Worm (Caenorhabditis elegans) whole organism, L4 larva: ENCODE data around the gene pars-1.

Experiments used
- D1046.2 ChIP-seq: fragments of 200-800 bp; sonication (Bioruptor generic); IDR thresholded peaks from 2 replicates; pipeline ENCODE4 v1.3.6; 2022; ENCODE audit warnings: missing genetic modification characterization, missing compliant biosample characterization
- F10B5.3 ChIP-seq: sonication (generic microtip); optimal IDR thresholded peaks from 2 replicates; lab custom pipeline; 2016; ENCODE audit warnings: mild to moderate bottlenecking, missing genetic modification characterization, missing compliant biosample characterization
- F49E8.2 ChIP-seq: sonication (generic microtip); optimal IDR thresholded peaks from 2 replicates; lab custom pipeline; 2016; ENCODE audit warnings: missing compliant biosample characterization, mild to moderate bottlenecking, missing genetic modification characterization, borderline replicate concordance
- R02D3.7 ChIP-seq: fragments of 150-350 bp; sonication (generic microtip); optimal IDR thresholded peaks from 3 replicates; lab custom pipeline; 2014; ENCODE audit warnings: missing biosample characterization, missing genetic modification characterization
- T26A8.4 ChIP-seq: fragments of 200-800 bp; sonication (Bioruptor generic); IDR thresholded peaks from 2 replicates; pipeline ENCODE4 v1.3.6; 2022; ENCODE audit warnings: missing genetic modification characterization, missing compliant biosample characterization
- Y105C5A.15 ChIP-seq: fragments of 200-800 bp; sonication (Bioruptor generic); IDR thresholded peaks from 2 replicates; pipeline ENCODE4 v1.3.6; 2022; ENCODE audit warnings: missing genetic modification characterization, missing compliant biosample characterization
- Y48G9A.11 ChIP-seq: fragments of 200-800 bp; sonication (Bioruptor generic); IDR thresholded peaks from 2 replicates; pipeline ENCODE4 v1.3.6; 2022; ENCODE audit warnings: missing genetic modification reagents, missing genetic modification characterization, missing compliant biosample characterization
- Y75B8A.6 ChIP-seq: fragments of 200-800 bp; sonication (Bioruptor generic); IDR thresholded peaks from 2 replicates; pipeline ENCODE4 v1.3.6; 2022; ENCODE audit warnings: missing genetic modification reagents, missing genetic modification characterization, missing compliant biosample characterization
- aha-1 ChIP-seq: fragments of 150-350 bp; peaks from one replicate; lab custom pipeline; 2014; ENCODE audit warnings: missing biosample characterization, missing genetic modification characterization
- arid-1 ChIP-seq: fragments of 200-800 bp; sonication (Bioruptor generic); conservative IDR thresholded peaks from 2 replicates; pipeline ENCODE4 v1.3.6; 2022; ENCODE audit warnings: missing genetic modification reagents, missing genetic modification characterization, missing compliant biosample characterization
- ceh-28 ChIP-seq: fragments of 150-350 bp; optimal IDR thresholded peaks from 2 replicates; lab custom pipeline; 2014; ENCODE audit warnings: missing biosample characterization, missing genetic modification reagents, missing genetic modification characterization
- cey-2 ChIP-seq: sonication (generic microtip); optimal IDR thresholded peaks from 3 replicates; lab custom pipeline; 2017; ENCODE audit warnings: missing genetic modification characterization, mild to moderate bottlenecking, missing compliant biosample characterization, antibody characterized with exemption, borderline replicate concordance; ENCODE audit not compliant: insufficient read depth
- daf-12 ChIP-seq: fragments of 150-350 bp; optimal IDR thresholded peaks from 2 replicates; lab custom pipeline; 2014; ENCODE audit warnings: missing biosample characterization, missing genetic modification reagents, missing genetic modification characterization
- daf-16 ChIP-seq, 3 experiments: sonication (generic microtip); optimal IDR thresholded peaks; 2 replicates each; lab custom pipeline; 2016 to 2017; ENCODE audit warnings: missing genetic modification characterization in 3 of 3, missing genetic modification reagents in 3 of 3, mild to moderate bottlenecking in 2 of 3, missing compliant biosample characterization in 2 of 3, missing biosample characterization in 1 of 3, moderate library complexity in 1 of 3
- daf-19 ChIP-seq: fragments of 200-800 bp; sonication (Bioruptor generic); conservative IDR thresholded peaks from 2 replicates; pipeline ENCODE4 v1.3.6; 2022; ENCODE audit warnings: missing genetic modification characterization, missing compliant biosample characterization
- daf-8 ChIP-seq: fragments of 200-800 bp; sonication (Bioruptor generic); IDR thresholded peaks from 2 replicates; pipeline ENCODE4 v1.3.6; 2022; ENCODE audit warnings: missing genetic modification characterization, missing compliant biosample characterization
- dmd-6 ChIP-seq: fragments of 200-800 bp; sonication (Bioruptor generic); IDR thresholded peaks from 2 replicates; pipeline ENCODE4 v1.3.6; 2022; ENCODE audit warnings: missing genetic modification reagents, missing genetic modification characterization, missing compliant biosample characterization
- dpl-1 ChIP-seq: fragments of 150-350 bp; optimal IDR thresholded peaks from 2 replicates; lab custom pipeline; 2014; ENCODE audit warnings: missing biosample characterization, missing genetic modification reagents, missing genetic modification characterization
- dve-1 ChIP-seq: sonication (generic microtip); optimal IDR thresholded peaks from 2 replicates; lab custom pipeline; 2017; ENCODE audit warnings: antibody characterized with exemption, mild to moderate bottlenecking, missing genetic modification characterization, missing compliant biosample characterization; ENCODE audit not compliant: insufficient read depth
- hif-1 ChIP-seq, 2 experiments: sonication (generic microtip); optimal IDR thresholded peaks; 2 replicates each; lab custom pipeline; 2016 to 2017; ENCODE audit warnings: missing compliant biosample characterization in 2 of 2, missing genetic modification characterization in 2 of 2, missing genetic modification reagents in 2 of 2, missing genotype in 2 of 2, mild to moderate bottlenecking in 1 of 2
- hlh-30 ChIP-seq: sonication (generic microtip); optimal IDR thresholded peaks from 2 replicates; lab custom pipeline; 2017; ENCODE audit warnings: antibody characterized with exemption, mild to moderate bottlenecking, missing genetic modification characterization, missing compliant biosample characterization; ENCODE audit not compliant: insufficient read depth
- hmg-1.1 ChIP-seq: fragments of 200-800 bp; sonication (Bioruptor generic); IDR thresholded peaks from 2 replicates; pipeline ENCODE4 v1.3.6; 2022; ENCODE audit warnings: missing genetic modification reagents, missing genetic modification characterization, missing compliant biosample characterization
- lim-7 ChIP-seq: fragments of 200-800 bp; sonication (Bioruptor generic); IDR thresholded peaks from 2 replicates; pipeline ENCODE4 v1.3.6; 2022; ENCODE audit warnings: missing genetic modification characterization, missing compliant biosample characterization
- lin-13 ChIP-seq: fragments of 150-350 bp; optimal IDR thresholded peaks from 2 replicates; lab custom pipeline; 2014; ENCODE audit warnings: missing biosample characterization, missing genetic modification reagents, missing genetic modification characterization
- lin-29 ChIP-seq: fragments of 200-800 bp; sonication (Bioruptor generic); IDR thresholded peaks from 2 replicates; pipeline ENCODE4 v1.3.6; 2022; ENCODE audit warnings: missing genetic modification reagents, missing genetic modification characterization, missing compliant biosample characterization
- lin-38 ChIP-seq: fragments of 200-800 bp; sonication (Bioruptor generic); IDR thresholded peaks from 2 replicates; pipeline ENCODE4 v1.3.6; 2022; ENCODE audit warnings: missing genetic modification reagents, missing genetic modification characterization, missing compliant biosample characterization
- lir-3 ChIP-seq: sonication (generic microtip); optimal IDR thresholded peaks from 2 replicates; lab custom pipeline; 2016; ENCODE audit warnings: mild to moderate bottlenecking, missing genetic modification characterization, missing compliant biosample characterization
- lsy-2 ChIP-seq, 2 experiments: fragments of 150-350 bp in 1 of 2; sonication (generic microtip) in 1 of 2; optimal IDR thresholded peaks; 2 replicates each; lab custom pipeline; 2014 to 2017; ENCODE audit warnings: missing biosample characterization in 2 of 2, missing genetic modification characterization in 2 of 2
- madf-5 ChIP-seq, 2 experiments: fragments of 200-800 bp; sonication (Bioruptor generic); IDR thresholded peaks; 2 replicates each; pipeline ENCODE4 v1.3.6; 2022; ENCODE audit warnings: missing compliant biosample characterization in 2 of 2, missing genetic modification characterization in 2 of 2
- mdl-1 ChIP-seq, 2 experiments: fragments of 150-350 bp in 1 of 2; sonication (generic microtip) in 1 of 2; optimal IDR thresholded peaks; 2 replicates each; lab custom pipeline; 2014 to 2017; ENCODE audit warnings: missing biosample characterization in 2 of 2, missing genetic modification characterization in 2 of 2
- mdt-29 ChIP-seq: fragments of 200-800 bp; sonication (Bioruptor generic); IDR thresholded peaks from 2 replicates; pipeline ENCODE4 v1.3.6; 2022; ENCODE audit warnings: missing genetic modification reagents, missing genetic modification characterization, missing compliant biosample characterization
- mep-1 ChIP-seq: fragments of 150-350 bp; sonication (generic microtip); optimal IDR thresholded peaks from 3 replicates; lab custom pipeline; 2014; ENCODE audit warnings: missing biosample characterization, missing genetic modification characterization
- mes-2 ChIP-seq: sonication (generic microtip); optimal IDR thresholded peaks from 2 replicates; lab custom pipeline; 2016; ENCODE audit warnings: missing genotype, mild to moderate bottlenecking, missing genetic modification characterization, missing compliant biosample characterization; ENCODE audit not compliant: poor library complexity, severe bottlenecking
- mxl-3 ChIP-seq: fragments of 200-800 bp; sonication (Bioruptor generic); optimal IDR thresholded peaks from 2 replicates; lab custom pipeline; 2018; ENCODE audit warnings: mild to moderate bottlenecking, missing genetic modification characterization, missing compliant biosample characterization
- nhr-237 ChIP-seq: sonication (generic microtip); optimal IDR thresholded peaks from 2 replicates; lab custom pipeline; 2017; ENCODE audit warnings: missing biosample characterization, missing genetic modification characterization
- nhr-25 ChIP-seq: sonication (generic microtip); optimal IDR thresholded peaks from 2 replicates; lab custom pipeline; 2017; ENCODE audit warnings: missing genetic modification characterization, mild to moderate bottlenecking, missing compliant biosample characterization, antibody characterized with exemption, moderate library complexity, borderline replicate concordance; ENCODE audit not compliant: insufficient read depth
- nhr-42 ChIP-seq: fragments of 200-800 bp; sonication (Bioruptor generic); IDR thresholded peaks from 2 replicates; pipeline ENCODE4 v1.3.6; 2022; ENCODE audit warnings: missing genetic modification characterization, missing compliant biosample characterization
- nhr-76 ChIP-seq: fragments of 150-350 bp; optimal IDR thresholded peaks from 2 replicates; lab custom pipeline; 2014; ENCODE audit warnings: missing biosample characterization, missing genetic modification characterization
- pha-4 ChIP-seq, 2 experiments: fragments of 150-350 bp in 1 of 2; fragments of 200-800 bp in 1 of 2; sonication (Bioruptor generic) in 1 of 2; IDR thresholded peaks in 1 of 2; optimal IDR thresholded peaks in 1 of 2; 2 replicates each; pipeline versions ENCODE4 v1.3.6 to Lab custom; 2014 to 2022; ENCODE audit warnings: missing genetic modification characterization in 2 of 2, missing genetic modification reagents in 2 of 2, missing biosample characterization in 1 of 2, missing compliant biosample characterization in 1 of 2
- rbr-2 ChIP-seq: sonication (generic microtip); optimal IDR thresholded peaks from 2 replicates; lab custom pipeline; 2016; ENCODE audit warnings: missing genotype, missing genetic modification characterization, missing compliant biosample characterization
- set-16 ChIP-seq: fragments of 200-800 bp; sonication (Bioruptor generic); IDR thresholded peaks from 2 replicates; pipeline ENCODE4 v1.3.6; 2022; ENCODE audit warnings: missing genetic modification reagents, missing genetic modification characterization, missing compliant biosample characterization
- snpc-1.2 ChIP-seq: fragments of 200-800 bp; sonication (Bioruptor generic); IDR thresholded peaks from 2 replicates; pipeline ENCODE4 v1.3.6; 2022; ENCODE audit warnings: missing genetic modification reagents, missing genetic modification characterization, missing compliant biosample characterization
- snpc-4 ChIP-seq: fragments of 150-350 bp; optimal IDR thresholded peaks from 2 replicates; lab custom pipeline; 2014; ENCODE audit warnings: missing biosample characterization, missing genetic modification characterization
- spr-3 ChIP-seq: fragments of 200-800 bp; sonication (Bioruptor generic); optimal IDR thresholded peaks from 2 replicates; lab custom pipeline; 2018; ENCODE audit warnings: mild to moderate bottlenecking, missing genetic modification characterization, missing compliant biosample characterization
- tra-1 ChIP-seq: fragments of 200-800 bp; sonication (Bioruptor generic); IDR thresholded peaks from 2 replicates; pipeline ENCODE4 v1.3.6; 2022; ENCODE audit warnings: missing genetic modification reagents, missing genetic modification characterization, missing compliant biosample characterization
- vab-7 ChIP-seq: fragments of 200-800 bp; sonication (Bioruptor generic); IDR thresholded peaks from 2 replicates; pipeline ENCODE4 v1.3.6; 2022; ENCODE audit warnings: missing genetic modification reagents, missing genetic modification characterization, missing compliant biosample characterization
- zag-1 ChIP-seq: fragments of 150-350 bp; optimal IDR thresholded peaks from 2 replicates; lab custom pipeline; 2014; ENCODE audit warnings: missing biosample characterization, missing genetic modification characterization
- zfp-3 ChIP-seq: fragments of 200-800 bp; sonication (Bioruptor generic); conservative IDR thresholded peaks from 2 replicates; pipeline ENCODE4 v1.3.6; 2022; ENCODE audit warnings: missing genetic modification reagents, missing genetic modification characterization, missing compliant biosample characterization
- ztf-7 ChIP-seq: fragments of 150-350 bp; optimal IDR thresholded peaks from 2 replicates; lab custom pipeline; 2014; ENCODE audit warnings: missing biosample characterization, missing genetic modification characterization

pars-1 gene

DNA sequence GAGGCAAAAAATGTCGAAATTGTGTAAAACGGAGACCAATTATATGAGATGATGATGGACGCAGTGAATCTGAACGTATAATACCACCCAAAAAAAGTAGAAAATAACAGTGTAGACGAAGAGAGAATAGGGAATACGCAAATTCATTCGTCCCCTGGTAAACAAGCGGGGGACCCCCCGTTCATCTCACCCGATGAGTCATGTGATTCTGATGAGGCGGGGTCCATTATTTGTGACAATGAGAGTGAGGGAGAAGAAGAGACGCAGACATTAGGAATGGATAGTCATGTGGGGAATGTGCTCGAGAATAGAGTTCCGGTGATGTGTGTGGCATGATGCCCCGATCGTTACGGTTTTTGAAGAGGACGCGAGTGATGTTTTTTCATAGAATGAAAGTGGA, 33.3 kb downstream of the pars-1 start:
- TF ChIP-seq dpl-1 (GFP tag; lab: Kevin White, UChicago) (peak; percentile 18), F10B5.3 (no peak), lim-7 (no peak), F49E8.2 (tag; lab: Kevin White, UChicago) (no peak), nhr-42 (GFP tag; lab: Robert Waterston, UW) (no peak), hmg-1.1 (GFP tag; lab: Robert Waterston, UW) (peak; percentile 69), daf-8 (GFP tag; lab: Robert Waterston, UW) (no peak), tra-1 (GFP tag; lab: Robert Waterston, UW) (peak; percentile 71; the same call in 1 of the 2 replicates), mdt-29 (GFP tag; lab: Robert Waterston, UW) (peak; percentile 61; the same call in 1 of the 2 replicates), lsy-2 (tag; optimal IDR thresholded peaks at IDR 0.05; lab: Kevin White, UChicago) (peak; percentile 5 to 68), nhr-76 (tag; lab: Kevin White, UChicago) (no peak), T26A8.4 (GFP tag; lab: Robert Waterston, UW) (no peak), zag-1 (tag; lab: Kevin White, UChicago) (no peak), Y105C5A.15 (GFP tag; lab: Robert Waterston, UW) (no peak), mxl-3 (GFP tag; lab: Kevin White, UChicago) (peak; percentile 34), Y75B8A.6 (GFP tag; lab: Robert Waterston, UW) (no peak), vab-7 (GFP tag; lab: Robert Waterston, UW) (no peak), daf-19 (GFP tag; lab: Robert Waterston, UW) (no peak), mdl-1 (tag; optimal IDR thresholded peaks at IDR 0.05; lab: Kevin White, UChicago) (peak in 1 of 2 experiments; percentile 84), hif-1 (tag; optimal IDR thresholded peaks at IDR 0.05; lab: Kevin White, UChicago) (peak in 1 of 2 experiments; percentile 30), D1046.2 (no peak), ceh-28 (no peak), spr-3 (GFP tag; lab: Kevin White, UChicago) (no peak), dve-1 (tag; lab: Kevin White, UChicago) (peak; percentile 54), aha-1 (tag; lab: Kevin White, UChicago) (peak; percentile 43), lin-38 (no peak), R02D3.7 (tag; lab: Kevin White, UChicago) (no peak), daf-16 (GFP tag; optimal IDR thresholded peaks at IDR 0.05; lab: Kevin White, UChicago) (no peak), daf-16 (tag; optimal IDR thresholded peaks at IDR 0.05; lab: Kevin White, UChicago) (peak; percentile 21), snpc-1.2 (GFP tag; lab: Robert Waterston, UW) (no peak), pha-4 (GFP tag; IDR thresholded peaks at IDR 0.05; lab: Robert Waterston, UW) (no peak), pha-4 (tag; optimal IDR thresholded peaks at IDR 0.05; lab: Kevin White, UChicago) (peak; percentile 87), madf-5 (GFP tag; IDR thresholded peaks at IDR 0.05; lab: Robert Waterston, UW) (no peak), dmd-6 (peak; percentile 66), Y48G9A.11 (GFP tag; lab: Robert Waterston, UW) (no peak), lir-3 (tag; lab: Kevin White, UChicago) (no peak), nhr-237 (tag; lab: Kevin White, UChicago) (no peak), mes-2 (tag; lab: Kevin White, UChicago) (peak; percentile 62), nhr-25 (tag; lab: Kevin White, UChicago) (peak; percentile 15), arid-1 (GFP tag; lab: Robert Waterston, UW) (peak; percentile 41; the same call in 1 of the 2 replicates), lin-13 (GFP tag; lab: Kevin White, UChicago) (no peak), rbr-2 (tag; lab: Kevin White, UChicago) (peak; percentile 51), snpc-4 (tag; lab: Kevin White, UChicago) (no peak), daf-12 (no peak), mep-1 (tag; lab: Kevin White, UChicago) (peak; percentile 71), ztf-7 (peak; percentile 26), zfp-3 (GFP tag; lab: Robert Waterston, UW) (0 out of 2 replicates have a peak, but pooled peaks have one; percentile 37), cey-2 (tag; lab: Kevin White, UChicago) (no peak), hlh-30 (tag; lab: Kevin White, UChicago) (peak; percentile 97), lin-29 (GFP tag; lab: Robert Waterston, UW) (no peak), set-16 (GFP tag; lab: Robert Waterston, UW) (no peak)
